Fruit fly (Drosophila melanogaster): ENCODE data around the gene cad.

The cad gene

dm6 chr2L:20829755-20830396, 59.3 kb downstream of the cad start:
- no peak for TF ChIP-seq Hr96 (GFP tag; optimal IDR thresholded peaks at IDR 0.05)
- peak; percentile 93 for TF ChIP-seq CG14711 (tag; optimal IDR thresholded peaks at IDR 0.05)
- TF ChIP-seq ovo (GFP tag; optimal IDR thresholded peaks at IDR 0.05): peak; percentile 9
- peak; percentile 21 for TF ChIP-seq CG11617 (GFP tag; optimal IDR thresholded peaks at IDR 0.05)
- no peak for TF ChIP-seq toe (GFP tag; optimal IDR thresholded peaks at IDR 0.05)
- TF ChIP-seq CG33017 (tag; optimal IDR thresholded peaks at IDR 0.05): peak; percentile 16
- no peak for TF ChIP-seq CG5204 (GFP tag; optimal IDR thresholded peaks at IDR 0.05)
- TF ChIP-seq CG12768 (GFP tag; optimal IDR thresholded peaks at IDR 0.05): no peak
- peak; percentile 45 for TF ChIP-seq tj (GFP tag; optimal IDR thresholded peaks at IDR 0.05)
- peak; percentile 24 for TF ChIP-seq cic (GFP tag; optimal IDR thresholded peaks at IDR 0.05)
- TF ChIP-seq Mnt (GFP tag; optimal IDR thresholded peaks at IDR 0.05): peak; percentile 7
- TF ChIP-seq bab1 (GFP tag; optimal IDR thresholded peaks at IDR 0.05): peak; percentile 0
- TF ChIP-seq pad (GFP tag; optimal IDR thresholded peaks at IDR 0.05): peak; percentile 0
- TF ChIP-seq kay (GFP tag; ENCODE audit: borderline replicate concordance): no peak
- peak; percentile 22 for TF ChIP-seq CG7101 (tag; optimal IDR thresholded peaks at IDR 0.05)

- TF ChIP-seq CG1620 (GFP tag; optimal IDR thresholded peaks at IDR 0.05) (peak; percentile 4), cic (GFP tag; optimal IDR thresholded peaks at IDR 0.05) (peak; percentile 55), cnc (optimal IDR thresholded peaks at IDR 0.05) (no peak), pad (GFP tag; optimal IDR thresholded peaks at IDR 0.05) (no peak), Mnt (GFP tag; optimal IDR thresholded peaks at IDR 0.05) (peak; percentile 35), bab1 (GFP tag; optimal IDR thresholded peaks at IDR 0.05) (peak; percentile 72), CG12768 (GFP tag; optimal IDR thresholded peaks at IDR 0.05) (no peak), CG14711 (tag; optimal IDR thresholded peaks at IDR 0.05) (no peak), tj (GFP tag; optimal IDR thresholded peaks at IDR 0.05) (peak; percentile 1), CG33017 (tag; optimal IDR thresholded peaks at IDR 0.05) (peak; percentile 25), kay (GFP tag; ENCODE audit: borderline replicate concordance) (no peak)
Measured at dm6 chr2L:20831060-20831459, 60.5 kb downstream of the cad start, which contains the start of gene CG31674. CG31674 (plus strand) TSS chr2L:20831262.
